Worm (Caenorhabditis elegans): ENCODE measurements around the gene C45G9.10.
A peak's percentile ranks its signal among the peaks of the same experiment; 100 is the strongest.

Gene C45G9.10

ce11 chrIII:5025136-5025629 is 36.5 kb downstream of the C45G9.10 start (continued):
- TF ChIP-seq nhr-80 (tag; optimal IDR thresholded peaks at IDR 0.05) (peak; percentile 9), ztf-22 (GFP tag; optimal IDR thresholded peaks at IDR 0.05) (no peak), Y53F4B.3 (GFP tag; IDR thresholded peaks at IDR 0.05) (peak; percentile 53; the same call in 1 of the 2 replicates), sea-2 (GFP tag; IDR thresholded peaks at IDR 0.05) (no peak), egl-44 (GFP tag; IDR thresholded peaks at IDR 0.05) (no peak; the same call in 1 of the 2 replicates), dpl-1 (GFP tag; optimal IDR thresholded peaks at IDR 0.05) (no peak), Y95B8A.8 (GFP tag; IDR thresholded peaks at IDR 0.05) (peak; percentile 84), F52B5.7 (tag; optimal IDR thresholded peaks at IDR 0.05) (peak; percentile 64), T07F8.4 (tag; optimal IDR thresholded peaks at IDR 0.05) (peak; percentile 5), repo-1 (tag; optimal IDR thresholded peaks at IDR 0.05) (peak; percentile 62), ccch-3 (GFP tag; optimal IDR thresholded peaks at IDR 0.05) (no peak), xnd-1 (tag; optimal IDR thresholded peaks at IDR 0.05) (no peak), F57A8.1 (GFP tag; optimal IDR thresholded peaks at IDR 0.05) (no peak), attf-5 (GFP tag; optimal IDR thresholded peaks at IDR 0.05) (no peak), B0261.1 (tag; optimal IDR thresholded peaks at IDR 0.05) (peak; percentile 19), dpff-1 (tag; optimal IDR thresholded peaks at IDR 0.05) (no peak), mcd-1 (GFP tag; IDR thresholded peaks at IDR 0.05) (peak; percentile 50; the same call in 1 of the 2 replicates), somi-1 (GFP tag; optimal IDR thresholded peaks at IDR 0.05) (no peak), madf-10 (tag; optimal IDR thresholded peaks at IDR 0.05) (peak; percentile 43), nhr-120 (GFP tag; IDR thresholded peaks at IDR 0.05) (0 out of 2 replicates have a peak, but pooled peaks have one; percentile 4), egl-18 (GFP tag; IDR thresholded peaks at IDR 0.05) (no peak), C17E4.6 (GFP tag; IDR thresholded peaks at IDR 0.05) (no peak), gei-17 (GFP tag; optimal IDR thresholded peaks at IDR 0.05) (peak; percentile 7), Y56A3A.18 (GFP tag; IDR thresholded peaks at IDR 0.05) (peak; percentile 11; the same call in 1 of the 2 replicates), tbp1 (GFP tag; optimal IDR thresholded peaks at IDR 0.05) (peak; percentile 48), rec-8 (tag; optimal IDR thresholded peaks at IDR 0.05) (no peak), mel-28 (tag; optimal IDR thresholded peaks at IDR 0.05; ENCODE audit: borderline replicate concordance) (peak; percentile 37), attf-3 (GFP tag; conservative IDR thresholded peaks at IDR 0.05) (peak; percentile 16; the same call in 1 of the 2 replicates), athp-1 (tag; optimal IDR thresholded peaks at IDR 0.05) (peak; percentile 48), ceh-40 (GFP tag; IDR thresholded peaks at IDR 0.05) (0 out of 2 replicates have a peak, but pooled peaks have one; percentile 16), unc-62 (GFP tag; optimal IDR thresholded peaks at IDR 0.05) (no peak), tlf-1 (GFP tag; optimal IDR thresholded peaks at IDR 0.05) (peak; percentile 67), snpc-1.3 (tag; optimal IDR thresholded peaks at IDR 0.05; ENCODE audit: insufficient read depth) (no peak), F39B2.1 (GFP tag; IDR thresholded peaks at IDR 0.05) (0 out of 2 replicates have a peak, but pooled peaks have one; percentile 58), die-1 (tag; optimal IDR thresholded peaks at IDR 0.05) (peak; percentile 23), nfyb-1 (GFP tag; IDR thresholded peaks at IDR 0.05) (0 out of 2 replicates have a peak, but pooled peaks have one; percentile 65), unc-130 (GFP tag; optimal IDR thresholded peaks at IDR 0.05) (no peak), rcor-1 (GFP tag; IDR thresholded peaks at IDR 0.05) (peak; percentile 57), ama-1 (optimal IDR thresholded peaks at IDR 0.05) (peak; percentile 90), ama-1 (GFP tag; optimal IDR thresholded peaks at IDR 0.05) (peak in 1 of 2 experiments; percentile 39), lin-40 (tag; optimal IDR thresholded peaks at IDR 0.05) (peak; percentile 28), F33H1.4 (GFP tag; IDR thresholded peaks at IDR 0.05) (peak; percentile 36; the same call in 1 of the 2 replicates), pbrm-1 (GFP tag; IDR thresholded peaks at IDR 0.05) (peak; percentile 45; the same call in 1 of the 2 replicates), ztf-18 (tag; optimal IDR thresholded peaks at IDR 0.05) (no peak), aptf-3 (GFP tag; IDR thresholded peaks at IDR 0.05) (no peak), hlh-26 (GFP tag; conservative IDR thresholded peaks at IDR 0.05) (no peak), ZK185.1 (tag; optimal IDR thresholded peaks at IDR 0.05; ENCODE audit: poor library complexity, severe bottlenecking) (no peak), cebp-1 (GFP tag; IDR thresholded peaks at IDR 0.05) (no peak), cebp-1 (tag; optimal IDR thresholded peaks at IDR 0.05) (peak; percentile 49)
